Fruit fly (Drosophila melanogaster) whole organism, embryonic: Measurements from ENCODE around the gene Cyp4d1.

Experiments used
- Aef1 ChIP-seq: fragments of 200-800 bp; sonication (Bioruptor generic); IDR thresholded peaks from 3 replicates; pipeline ENCODE4 v1.3.6; 2022; ENCODE audit warnings: missing biosample characterization, missing genetic modification characterization
- B-H1 ChIP-seq: fragments of 200-800 bp; sonication (Bioruptor generic); IDR thresholded peaks from 3 replicates; pipeline ENCODE4 v1.3.6; 2022; ENCODE audit warnings: missing biosample characterization, missing genetic modification characterization
- BtbVII ChIP-seq: fragments of 200-800 bp; sonication (Bioruptor generic); optimal IDR thresholded peaks from 3 replicates; lab custom pipeline; 2017; ENCODE audit warnings: missing biosample characterization, mild to moderate bottlenecking, missing genetic modification characterization
- CG11247 ChIP-seq: fragments of 200-800 bp; sonication (Bioruptor generic); IDR thresholded peaks from 2 replicates; pipeline ENCODE4 v1.3.6; 2022; ENCODE audit warnings: missing biosample characterization, missing genetic modification characterization
- CG11723 ChIP-seq: fragments of 200-800 bp; sonication (Bioruptor generic); optimal IDR thresholded peaks from 2 replicates; lab custom pipeline; 2017; ENCODE audit warnings: missing biosample characterization, mild to moderate bottlenecking, missing genetic modification characterization
- CG12104 ChIP-seq: fragments of 200-800 bp; sonication (Bioruptor generic); optimal IDR thresholded peaks from 3 replicates; lab custom pipeline; 2016; ENCODE audit warnings: missing biosample characterization, missing genetic modification characterization
- CG13424 ChIP-seq: fragments of 200-800 bp; sonication (Bioruptor generic); optimal IDR thresholded peaks from 2 replicates; lab custom pipeline; 2019; ENCODE audit warnings: missing biosample characterization, mild to moderate bottlenecking, missing genetic modification characterization, moderate library complexity
- CG14965 ChIP-seq: fragments of 200-800 bp; sonication (Bioruptor generic); optimal IDR thresholded peaks from 2 replicates; lab custom pipeline; 2016; ENCODE audit warnings: missing biosample characterization, missing genetic modification characterization, borderline replicate concordance
- CG17829 ChIP-seq: fragments of 200-800 bp; optimal IDR thresholded peaks from 2 replicates; lab custom pipeline; 2019; ENCODE audit warnings: missing biosample characterization, mild to moderate bottlenecking, missing genetic modification characterization, moderate library complexity
- CG18011 ChIP-seq: fragments of 200-800 bp; sonication (Bioruptor generic); optimal IDR thresholded peaks from 2 replicates; lab custom pipeline; 2017; ENCODE audit warnings: missing biosample characterization, missing genetic modification characterization, mild to moderate bottlenecking, moderate library complexity, missing genotype
- CG1832 ChIP-seq: fragments of 200-800 bp; sonication (Bioruptor generic); optimal IDR thresholded peaks from 2 replicates; lab custom pipeline; 2017; ENCODE audit warnings: missing biosample characterization, mild to moderate bottlenecking, missing genetic modification characterization, inconsistent platforms
- CG2129 ChIP-seq: fragments of 200-800 bp; sonication (Bioruptor generic); IDR thresholded peaks from 2 replicates; pipeline ENCODE4 v1.3.6; 2022; ENCODE audit warnings: missing biosample characterization, missing genetic modification characterization; ENCODE audit not compliant: partially characterized antibody
- CG2202 ChIP-seq: fragments of 200-800 bp; sonication (Bioruptor generic); optimal IDR thresholded peaks from 2 replicates; lab custom pipeline; 2018; ENCODE audit warnings: missing biosample characterization, mild to moderate bottlenecking, missing genetic modification characterization
- CG2875 ChIP-seq: fragments of 200-800 bp; sonication (Bioruptor generic); optimal IDR thresholded peaks from 2 replicates; lab custom pipeline; 2017; ENCODE audit warnings: missing biosample characterization, mild to moderate bottlenecking, missing genetic modification characterization, missing genetic modification reagents
- CG3065 ChIP-seq: fragments of 200-800 bp; sonication (Bioruptor generic); optimal IDR thresholded peaks from 2 replicates; lab custom pipeline; 2016; ENCODE audit warnings: missing biosample characterization, missing genetic modification characterization
- CG3847 ChIP-seq: fragments of 200-800 bp; sonication (Bioruptor generic); IDR thresholded peaks from 2 replicates; pipeline ENCODE4 v1.3.6; 2022; ENCODE audit warnings: missing biosample characterization, missing genetic modification characterization
- CG4730 ChIP-seq: fragments of 200-800 bp; sonication (Bioruptor generic); IDR thresholded peaks from 2 replicates; pipeline ENCODE4 v1.3.6; 2022; ENCODE audit warnings: missing biosample characterization, missing genetic modification characterization
- CG6254 ChIP-seq: fragments of 200-800 bp; sonication (Bioruptor generic); optimal IDR thresholded peaks from 3 replicates; lab custom pipeline; 2017; ENCODE audit warnings: mild to moderate bottlenecking, missing biosample characterization, missing genetic modification reagents, missing genetic modification characterization
- CG7928 ChIP-seq: fragments of 200-800 bp; sonication (Bioruptor generic); optimal IDR thresholded peaks from 2 replicates; lab custom pipeline; 2017; ENCODE audit warnings: missing biosample characterization, mild to moderate bottlenecking, missing genetic modification characterization
- CG8388 ChIP-seq: fragments of 200-800 bp; sonication (Bioruptor generic); optimal IDR thresholded peaks from 2 replicates; lab custom pipeline; 2019; ENCODE audit warnings: missing biosample characterization, mild to moderate bottlenecking, missing genetic modification characterization, moderate library complexity
- CG8765 ChIP-seq: fragments of 200-800 bp; sonication (Bioruptor generic); IDR thresholded peaks from 2 replicates; pipeline ENCODE4 v1.3.6; 2022; ENCODE audit warnings: missing biosample characterization, missing genetic modification characterization
- CG9876 ChIP-seq: fragments of 200-800 bp; sonication (Bioruptor generic); optimal IDR thresholded peaks from 2 replicates; lab custom pipeline; 2016; ENCODE audit warnings: missing biosample characterization, missing genetic modification characterization
- D19B ChIP-seq: fragments of 200-800 bp; sonication (Bioruptor generic); optimal IDR thresholded peaks from 2 replicates; lab custom pipeline; 2017; ENCODE audit warnings: missing biosample characterization, mild to moderate bottlenecking, missing genetic modification characterization
- Lim3 ChIP-seq: fragments of 200-800 bp; sonication (Bioruptor generic); IDR thresholded peaks from 2 replicates; pipeline ENCODE4 v1.3.6; 2022; ENCODE audit warnings: missing biosample characterization, missing genetic modification characterization
- Mad ChIP-seq: fragments of 200-800 bp; sonication (Bioruptor generic); optimal IDR thresholded peaks from 2 replicates; lab custom pipeline; 2016; ENCODE audit warnings: missing biosample characterization, missing genetic modification characterization
- Myb ChIP-seq: fragments of 200-800 bp; sonication (Bioruptor generic); optimal IDR thresholded peaks from 2 replicates; lab custom pipeline; 2016; ENCODE audit warnings: missing biosample characterization, missing genetic modification characterization
- Neu2 ChIP-seq: fragments of 200-800 bp; sonication (Bioruptor generic); optimal IDR thresholded peaks from 3 replicates; lab custom pipeline; 2016; ENCODE audit warnings: missing biosample characterization, missing genetic modification characterization, borderline replicate concordance
- NfI ChIP-seq: fragments of 200-800 bp; sonication (Bioruptor generic); optimal IDR thresholded peaks from 3 replicates; lab custom pipeline; 2018; ENCODE audit warnings: missing biosample characterization, mild to moderate bottlenecking, missing genetic modification characterization, moderate library complexity
- Optix ChIP-seq: fragments of 200-800 bp; sonication (Bioruptor generic); IDR thresholded peaks from 3 replicates; pipeline ENCODE4 v1.3.6; 2022; ENCODE audit warnings: missing biosample characterization, missing genetic modification characterization
- Ptx1 ChIP-seq: fragments of 200-800 bp; sonication (Bioruptor generic); IDR thresholded peaks from 2 replicates; pipeline ENCODE4 v1.3.6; 2022; ENCODE audit warnings: missing biosample characterization, missing genetic modification characterization
- Spps ChIP-seq: fragments of 200-800 bp; sonication (Bioruptor generic); optimal IDR thresholded peaks from 2 replicates; lab custom pipeline; 2018; ENCODE audit warnings: missing biosample characterization, mild to moderate bottlenecking, missing genetic modification characterization
- bab2 ChIP-seq: fragments of 200-800 bp; sonication (Bioruptor generic); optimal IDR thresholded peaks from 2 replicates; lab custom pipeline; 2016; ENCODE audit warnings: missing biosample characterization, missing genetic modification characterization
- ci ChIP-seq: fragments of 200-800 bp; sonication (Bioruptor generic); IDR thresholded peaks from 3 replicates; pipeline ENCODE4 v1.3.6; 2022; ENCODE audit warnings: missing biosample characterization, missing genetic modification characterization
- corto ChIP-seq: fragments of 200-800 bp; sonication (Bioruptor generic); optimal IDR thresholded peaks from 2 replicates; lab custom pipeline; 2016; ENCODE audit warnings: missing biosample characterization, mild to moderate bottlenecking, missing genetic modification characterization, moderate library complexity
- cwo ChIP-seq: fragments of 200-800 bp; sonication (Bioruptor generic); optimal IDR thresholded peaks from 3 replicates; lab custom pipeline; 2017; ENCODE audit warnings: missing biosample characterization, missing genetic modification characterization, mild to moderate bottlenecking, moderate library complexity, missing genetic modification reagents
- dm ChIP-seq: fragments of 200-800 bp; sonication (Bioruptor generic); optimal IDR thresholded peaks from 3 replicates; lab custom pipeline; 2016; ENCODE audit warnings: missing biosample characterization, missing genetic modification characterization
- emc ChIP-seq: fragments of 200-800 bp; sonication (Bioruptor generic); optimal IDR thresholded peaks from 2 replicates; lab custom pipeline; 2016; ENCODE audit warnings: missing biosample characterization, missing genetic modification characterization
- fd102C ChIP-seq: fragments of 200-800 bp; sonication (Bioruptor generic); optimal IDR thresholded peaks from 2 replicates; lab custom pipeline; 2018; ENCODE audit warnings: missing biosample characterization, mild to moderate bottlenecking, missing genetic modification characterization, moderate library complexity
- fru ChIP-seq: fragments of >200 bp; optimal IDR thresholded peaks from 2 replicates; lab custom pipeline; 2017
- grn ChIP-seq: fragments of 200-800 bp; sonication (Bioruptor generic); optimal IDR thresholded peaks from 3 replicates; lab custom pipeline; 2017; ENCODE audit warnings: missing biosample characterization, missing genetic modification characterization
- hb ChIP-seq: fragments of 200-800 bp; sonication (Bioruptor generic); IDR thresholded peaks from 3 replicates; pipeline ENCODE4 v1.3.6; 2022; ENCODE audit warnings: missing biosample characterization, missing genetic modification characterization; ENCODE audit not compliant: partially characterized antibody
- hth ChIP-seq: fragments of >200 bp; optimal IDR thresholded peaks from 2 replicates; lab custom pipeline; 2017; ENCODE audit warnings: inconsistent platforms
- lbe ChIP-seq: fragments of 200-800 bp; sonication (Bioruptor generic); optimal IDR thresholded peaks from 2 replicates; lab custom pipeline; 2016; ENCODE audit warnings: missing biosample characterization, mild to moderate bottlenecking, missing genetic modification characterization
- oc ChIP-seq: fragments of 200-800 bp; sonication (Bioruptor generic); optimal IDR thresholded peaks from 2 replicates; lab custom pipeline; 2018; ENCODE audit warnings: missing biosample characterization, mild to moderate bottlenecking, missing genetic modification characterization, moderate library complexity
- otp ChIP-seq: fragments of 200-800 bp; sonication (Bioruptor generic); IDR thresholded peaks from 3 replicates; pipeline ENCODE4, ENCODE4 v1.3.6; 2022; ENCODE audit warnings: missing biosample characterization, missing genetic modification characterization
- row ChIP-seq: fragments of 200-800 bp; sonication (Bioruptor generic); IDR thresholded peaks from 3 replicates; pipeline ENCODE4 v1.3.6; 2022; ENCODE audit warnings: missing biosample characterization, missing genetic modification characterization
- scrt ChIP-seq: fragments of 200-800 bp; sonication (Bioruptor generic); optimal IDR thresholded peaks from 2 replicates; lab custom pipeline; 2018; ENCODE audit warnings: missing biosample characterization, mild to moderate bottlenecking, missing genetic modification characterization, moderate library complexity
- shn ChIP-seq: fragments of 200-800 bp; sonication (Bioruptor generic); optimal IDR thresholded peaks from 3 replicates; lab custom pipeline; 2016; ENCODE audit warnings: missing biosample characterization, missing genetic modification characterization
- tna ChIP-seq: fragments of 200-800 bp; sonication (Bioruptor generic); IDR thresholded peaks from 2 replicates; pipeline ENCODE4 v1.3.6; 2022; ENCODE audit warnings: missing biosample characterization, missing genetic modification characterization; ENCODE audit not compliant: partially characterized antibody
- wdn ChIP-seq: fragments of 200-800 bp; sonication (Bioruptor generic); IDR thresholded peaks from 2 replicates; pipeline ENCODE4 v1.3.6; 2022; ENCODE audit warnings: missing biosample characterization, missing genetic modification characterization
- wor ChIP-seq: fragments of 200-800 bp; sonication (Bioruptor generic); IDR thresholded peaks from 2 replicates; pipeline ENCODE4 v1.3.6; 2022; ENCODE audit warnings: missing biosample characterization, missing genetic modification characterization
- zfh1 ChIP-seq: fragments of 200-800 bp; sonication (Bioruptor generic); IDR thresholded peaks from 3 replicates; pipeline ENCODE4 v1.3.6; 2022; ENCODE audit warnings: missing biosample characterization, missing genetic modification characterization

The Cyp4d1 gene

DNA sequence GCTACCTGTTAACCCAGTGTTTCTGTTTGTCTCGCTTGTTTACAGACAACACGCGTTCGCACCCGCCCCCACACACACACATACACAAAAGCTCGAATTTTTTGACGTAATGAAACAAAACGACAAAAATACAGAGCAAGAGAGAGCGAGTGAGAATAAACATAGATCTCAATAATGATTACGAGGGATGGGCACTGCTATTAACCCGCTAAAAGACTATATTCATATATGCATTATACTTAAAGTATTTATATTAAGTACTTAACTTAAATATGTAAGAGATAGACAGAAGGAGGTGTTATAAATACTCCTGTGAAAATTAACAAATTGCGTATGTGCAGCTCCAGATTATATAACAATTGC lies 20.1 kb downstream of the Cyp4d1 start (continued):
- TF ChIP-seq CG6254 (GFP tag; lab: Kevin White, UChicago): peak; percentile 3
- peak; percentile 80 for TF ChIP-seq ci
- peak; percentile 67 for TF ChIP-seq lbe
- no peak for TF ChIP-seq Lim3 (GFP tag; lab: Robert Waterston, UW)
- TF ChIP-seq CG4730 (GFP tag; lab: Robert Waterston, UW): 0 out of 2 replicates have a peak, but pooled peaks have one; percentile 22
- TF ChIP-seq CG14965 (GFP tag; lab: Kevin White, UChicago): no peak
- TF ChIP-seq hb (GFP tag; lab: Robert Waterston, UW): no peak
- 0 out of 3 replicates have a peak, but pooled peaks have one; percentile 10 for TF ChIP-seq zfh1 (GFP tag; lab: Robert Waterston, UW)
- no peak for TF ChIP-seq emc (GFP tag; lab: Kevin White, UChicago)
- TF ChIP-seq dm: peak; percentile 22
- peak; percentile 4 for TF ChIP-seq CG2202 (tag; lab: Kevin White, UChicago)
- peak; percentile 68 for TF ChIP-seq CG2875 (GFP tag; lab: Kevin White, UChicago)
- no peak for TF ChIP-seq oc (tag; lab: Kevin White, UChicago)
- no peak for TF ChIP-seq wor (GFP tag; lab: Robert Waterston, UW)
- peak; percentile 48 for TF ChIP-seq CG11723
- TF ChIP-seq grn (GFP tag; lab: Kevin White, UChicago): peak; percentile 72
- peak; percentile 47 for TF ChIP-seq CG12104 (GFP tag; lab: Kevin White, UChicago)
- no peak for TF ChIP-seq hth
- no peak for TF ChIP-seq wdn (GFP tag; lab: Robert Waterston, UW)
- peak; percentile 74 for TF ChIP-seq row (GFP tag; lab: Robert Waterston, UW)
- TF ChIP-seq tna (GFP tag; lab: Robert Waterston, UW): no peak
- TF ChIP-seq cwo (GFP tag; lab: Kevin White, UChicago): peak; percentile 50
- TF ChIP-seq D19B (GFP tag; lab: Kevin White, UChicago): no peak
- TF ChIP-seq Ptx1 (GFP tag; lab: Robert Waterston, UW): peak; percentile 28; the same call in 1 of the 2 replicates
- TF ChIP-seq Myb (GFP tag; lab: Kevin White, UChicago): no peak
- no peak for TF ChIP-seq CG8765 (GFP tag; lab: Robert Waterston, UW)
- TF ChIP-seq Neu2: no peak
- no peak for TF ChIP-seq shn (GFP tag; lab: Kevin White, UChicago)
- TF ChIP-seq corto (GFP tag; lab: Kevin White, UChicago): peak; percentile 51
- TF ChIP-seq CG9876: no peak
- TF ChIP-seq CG2129 (GFP tag; lab: Robert Waterston, UW): no peak
- no peak for TF ChIP-seq CG11247
- peak; percentile 63 for TF ChIP-seq BtbVII
- no peak for TF ChIP-seq CG1832 (GFP tag; lab: Kevin White, UChicago)
- TF ChIP-seq B-H1 (GFP tag; lab: Robert Waterston, UW): no peak; the same call in 2 of the 3 replicates
- TF ChIP-seq fd102C: peak; percentile 38
- no peak for TF ChIP-seq Optix (GFP tag; lab: Robert Waterston, UW)
- peak; percentile 52 for TF ChIP-seq CG13424 (tag; lab: Kevin White, UChicago)
- TF ChIP-seq Aef1 (GFP tag; lab: Robert Waterston, UW): 0 out of 3 replicates have a peak, but pooled peaks have one; percentile 11
- no peak for TF ChIP-seq Spps
- no peak for TF ChIP-seq CG17829 (tag; lab: Kevin White, UChicago)
- TF ChIP-seq CG8388: no peak
- no peak for TF ChIP-seq CG3847
- TF ChIP-seq CG3065 (GFP tag; lab: Kevin White, UChicago): no peak
- TF ChIP-seq scrt: no peak
- no peak for TF ChIP-seq CG18011 (GFP tag; lab: Kevin White, UChicago)
- TF ChIP-seq fru (lab: Kevin White, UChicago): no peak
- peak; percentile 29 for TF ChIP-seq bab2 (GFP tag; lab: Kevin White, UChicago)
- peak; percentile 56 for TF ChIP-seq NfI (GFP tag; lab: Kevin White, UChicago)
- peak; percentile 21 for TF ChIP-seq Mad (GFP tag; lab: Kevin White, UChicago)
- TF ChIP-seq otp: 0 out of 3 replicates have a peak, but pooled peaks have one; percentile 35
- peak; percentile 84 for TF ChIP-seq CG7928
